Worm (Caenorhabditis elegans) whole organism, L4 larva: ENCODE data around the gene T04C10.3.
A peak's percentile ranks its signal among the peaks of the same experiment; 100 is the strongest.

Experiments
- F26F4.8 ChIP-seq: fragments of 200-800 bp; sonication (Bioruptor generic); conservative IDR thresholded peaks from 2 replicates; pipeline ENCODE4 v1.3.6; 2022; ENCODE audit warnings: missing genetic modification characterization, missing compliant biosample characterization
- F37D6.2 ChIP-seq: sonication (generic microtip); optimal IDR thresholded peaks from 2 replicates; lab custom pipeline; 2016; ENCODE audit warnings: mild to moderate bottlenecking, missing genetic modification characterization, missing compliant biosample characterization
- F44E2.7 ChIP-seq: fragments of 200-800 bp; sonication (Bioruptor generic); IDR thresholded peaks from 2 replicates; pipeline ENCODE4 v2.1.2; 2022; ENCODE audit warnings: missing genetic modification characterization, missing compliant biosample characterization
- T20F7.1 ChIP-seq: fragments of 200-800 bp; sonication (Bioruptor generic); optimal IDR thresholded peaks from 2 replicates; lab custom pipeline; 2018; ENCODE audit warnings: mild to moderate bottlenecking, missing genetic modification characterization, missing compliant biosample characterization
- T26A8.4 ChIP-seq: fragments of 200-800 bp; sonication (Bioruptor generic); IDR thresholded peaks from 2 replicates; pipeline ENCODE4 v1.3.6; 2022; ENCODE audit warnings: missing genetic modification characterization, missing compliant biosample characterization
- aha-1 ChIP-seq: fragments of 150-350 bp; peaks from one replicate; lab custom pipeline; 2014; ENCODE audit warnings: missing biosample characterization, missing genetic modification characterization
- aly-2 ChIP-seq: sonication (generic microtip); optimal IDR thresholded peaks from 2 replicates; lab custom pipeline; 2018; ENCODE audit warnings: missing biosample characterization, missing genetic modification characterization
- ama-1 ChIP-seq: fragments of 150-350 bp; optimal IDR thresholded peaks from 2 replicates; lab custom pipeline; 2014; ENCODE audit warnings: inconsistent platforms, mixed read lengths
- arid-1 ChIP-seq: fragments of 200-800 bp; sonication (Bioruptor generic); conservative IDR thresholded peaks from 2 replicates; pipeline ENCODE4 v1.3.6; 2022; ENCODE audit warnings: missing genetic modification reagents, missing genetic modification characterization, missing compliant biosample characterization
- ceh-20 ChIP-seq: fragments of 200-800 bp; sonication (Bioruptor generic); IDR thresholded peaks from 2 replicates; pipeline ENCODE4 v1.3.6; 2022; ENCODE audit warnings: missing genetic modification reagents, missing genetic modification characterization, missing compliant biosample characterization
- ceh-28 ChIP-seq: fragments of 150-350 bp; optimal IDR thresholded peaks from 2 replicates; lab custom pipeline; 2014; ENCODE audit warnings: missing biosample characterization, missing genetic modification reagents, missing genetic modification characterization
- ceh-32 ChIP-seq: sonication (generic microtip); optimal IDR thresholded peaks from 2 replicates; lab custom pipeline; 2016; ENCODE audit warnings: mild to moderate bottlenecking, missing genetic modification characterization, missing compliant biosample characterization; ENCODE audit not compliant: poor library complexity
- ceh-62 ChIP-seq: sonication (generic microtip); optimal IDR thresholded peaks from 2 replicates; lab custom pipeline; 2017; ENCODE audit warnings: missing biosample characterization, missing genetic modification characterization
- ces-1 ChIP-seq: fragments of 150-350 bp; sonication (generic microtip); optimal IDR thresholded peaks from 4 replicates; lab custom pipeline; 2014; ENCODE audit warnings: missing biosample characterization, missing genetic modification reagents, missing genetic modification characterization
- cey-2 ChIP-seq: sonication (generic microtip); optimal IDR thresholded peaks from 3 replicates; lab custom pipeline; 2017; ENCODE audit warnings: missing genetic modification characterization, mild to moderate bottlenecking, missing compliant biosample characterization, antibody characterized with exemption, borderline replicate concordance; ENCODE audit not compliant: insufficient read depth
- daf-16 ChIP-seq, 3 experiments: sonication (generic microtip); optimal IDR thresholded peaks; 2 replicates each; lab custom pipeline; 2016 to 2017; ENCODE audit warnings: missing genetic modification characterization in 3 of 3, missing genetic modification reagents in 3 of 3, mild to moderate bottlenecking in 2 of 3, missing compliant biosample characterization in 2 of 3, missing biosample characterization in 1 of 3, moderate library complexity in 1 of 3
- daf-19 ChIP-seq: fragments of 200-800 bp; sonication (Bioruptor generic); conservative IDR thresholded peaks from 2 replicates; pipeline ENCODE4 v1.3.6; 2022; ENCODE audit warnings: missing genetic modification characterization, missing compliant biosample characterization
- daf-8 ChIP-seq: fragments of 200-800 bp; sonication (Bioruptor generic); IDR thresholded peaks from 2 replicates; pipeline ENCODE4 v1.3.6; 2022; ENCODE audit warnings: missing genetic modification characterization, missing compliant biosample characterization
- dve-1 ChIP-seq: sonication (generic microtip); optimal IDR thresholded peaks from 2 replicates; lab custom pipeline; 2017; ENCODE audit warnings: antibody characterized with exemption, mild to moderate bottlenecking, missing genetic modification characterization, missing compliant biosample characterization; ENCODE audit not compliant: insufficient read depth
- egl-43 ChIP-seq: fragments of 200-800 bp; sonication (Bioruptor generic); IDR thresholded peaks from 2 replicates; pipeline ENCODE4 v1.3.6; 2022; ENCODE audit warnings: missing genetic modification reagents, missing genetic modification characterization, missing compliant biosample characterization
- fos-1 ChIP-seq: fragments of 150-350 bp; optimal IDR thresholded peaks from 2 replicates; lab custom pipeline; 2014; ENCODE audit warnings: missing biosample characterization, missing genetic modification characterization
- gei-8 ChIP-seq: fragments of 200-800 bp; sonication (Bioruptor generic); optimal IDR thresholded peaks from 2 replicates; lab custom pipeline; 2018; ENCODE audit warnings: mild to moderate bottlenecking, missing genetic modification characterization, missing compliant biosample characterization
- hlh-11 ChIP-seq: fragments of 200-800 bp; sonication (Bioruptor generic); optimal IDR thresholded peaks from 2 replicates; lab custom pipeline; 2018; ENCODE audit warnings: mild to moderate bottlenecking, missing genetic modification characterization, missing compliant biosample characterization
- hmg-1.1 ChIP-seq: fragments of 200-800 bp; sonication (Bioruptor generic); IDR thresholded peaks from 2 replicates; pipeline ENCODE4 v1.3.6; 2022; ENCODE audit warnings: missing genetic modification reagents, missing genetic modification characterization, missing compliant biosample characterization
- lim-7 ChIP-seq: fragments of 200-800 bp; sonication (Bioruptor generic); IDR thresholded peaks from 2 replicates; pipeline ENCODE4 v1.3.6; 2022; ENCODE audit warnings: missing genetic modification characterization, missing compliant biosample characterization
- lin-1 ChIP-seq: fragments of 200-800 bp; sonication (Bioruptor generic); IDR thresholded peaks from 2 replicates; pipeline ENCODE4 v1.3.6; 2022; ENCODE audit warnings: missing genetic modification reagents, missing genetic modification characterization, missing compliant biosample characterization
- lin-38 ChIP-seq: fragments of 200-800 bp; sonication (Bioruptor generic); IDR thresholded peaks from 2 replicates; pipeline ENCODE4 v1.3.6; 2022; ENCODE audit warnings: missing genetic modification reagents, missing genetic modification characterization, missing compliant biosample characterization
- lsy-2 ChIP-seq, 2 experiments: fragments of 150-350 bp in 1 of 2; sonication (generic microtip) in 1 of 2; optimal IDR thresholded peaks; 2 replicates each; lab custom pipeline; 2014 to 2017; ENCODE audit warnings: missing biosample characterization in 2 of 2, missing genetic modification characterization in 2 of 2
- mdl-1 ChIP-seq, 2 experiments: fragments of 150-350 bp in 1 of 2; sonication (generic microtip) in 1 of 2; optimal IDR thresholded peaks; 2 replicates each; lab custom pipeline; 2014 to 2017; ENCODE audit warnings: missing biosample characterization in 2 of 2, missing genetic modification characterization in 2 of 2
- mxl-3 ChIP-seq: fragments of 200-800 bp; sonication (Bioruptor generic); optimal IDR thresholded peaks from 2 replicates; lab custom pipeline; 2018; ENCODE audit warnings: mild to moderate bottlenecking, missing genetic modification characterization, missing compliant biosample characterization
- nhr-10 ChIP-seq: fragments of 150-350 bp; optimal IDR thresholded peaks from 2 replicates; lab custom pipeline; 2014; ENCODE audit warnings: missing biosample characterization, missing genetic modification characterization
- nhr-102 ChIP-seq: sonication (generic microtip); optimal IDR thresholded peaks from 2 replicates; lab custom pipeline; 2016; ENCODE audit warnings: mild to moderate bottlenecking, missing genetic modification characterization, moderate library complexity, missing compliant biosample characterization
- nhr-11 ChIP-seq: fragments of 150-350 bp; optimal IDR thresholded peaks from 2 replicates; lab custom pipeline; 2014; ENCODE audit warnings: missing biosample characterization, missing genetic modification characterization
- nhr-111 ChIP-seq: fragments of 200-800 bp; sonication (Bioruptor generic); optimal IDR thresholded peaks from 2 replicates; lab custom pipeline; 2018; ENCODE audit warnings: mild to moderate bottlenecking, missing genetic modification characterization, missing compliant biosample characterization
- nhr-28 ChIP-seq: fragments of 150-350 bp; optimal IDR thresholded peaks from 2 replicates; lab custom pipeline; 2014; ENCODE audit warnings: missing biosample characterization, missing genetic modification characterization
- nhr-77 ChIP-seq: fragments of 150-350 bp; optimal IDR thresholded peaks from 2 replicates; lab custom pipeline; 2014; ENCODE audit warnings: missing biosample characterization, missing genetic modification characterization
- pha-4 ChIP-seq, 2 experiments: fragments of 150-350 bp in 1 of 2; fragments of 200-800 bp in 1 of 2; sonication (Bioruptor generic) in 1 of 2; IDR thresholded peaks in 1 of 2; optimal IDR thresholded peaks in 1 of 2; 2 replicates each; pipeline versions ENCODE4 v1.3.6 to Lab custom; 2014 to 2022; ENCODE audit warnings: missing genetic modification characterization in 2 of 2, missing genetic modification reagents in 2 of 2, missing biosample characterization in 1 of 2, missing compliant biosample characterization in 1 of 2
- saeg-2 ChIP-seq: fragments of 200-800 bp; sonication (Bioruptor generic); IDR thresholded peaks from 2 replicates; pipeline ENCODE4 v1.3.6; 2022; ENCODE audit warnings: missing genetic modification reagents, missing genetic modification characterization, missing compliant biosample characterization
- set-16 ChIP-seq: fragments of 200-800 bp; sonication (Bioruptor generic); IDR thresholded peaks from 2 replicates; pipeline ENCODE4 v1.3.6; 2022; ENCODE audit warnings: missing genetic modification reagents, missing genetic modification characterization, missing compliant biosample characterization
- spr-1 ChIP-seq: sonication (generic microtip); optimal IDR thresholded peaks from 2 replicates; lab custom pipeline; 2016; ENCODE audit warnings: mild to moderate bottlenecking, missing genetic modification characterization, missing compliant biosample characterization
- tag-97 ChIP-seq: fragments of 200-800 bp; sonication (Bioruptor generic); IDR thresholded peaks from 2 replicates; pipeline ENCODE4 v1.3.6; 2022; ENCODE audit warnings: missing genetic modification characterization, missing compliant biosample characterization
- tra-1 ChIP-seq: fragments of 200-800 bp; sonication (Bioruptor generic); IDR thresholded peaks from 2 replicates; pipeline ENCODE4 v1.3.6; 2022; ENCODE audit warnings: missing genetic modification reagents, missing genetic modification characterization, missing compliant biosample characterization
- unc-130 ChIP-seq: sonication (generic microtip); optimal IDR thresholded peaks from 2 replicates; lab custom pipeline; 2016; ENCODE audit warnings: missing genetic modification reagents, missing genetic modification characterization, missing compliant biosample characterization
- zag-1 ChIP-seq: fragments of 150-350 bp; optimal IDR thresholded peaks from 2 replicates; lab custom pipeline; 2014; ENCODE audit warnings: missing biosample characterization, missing genetic modification characterization
- ztf-11 ChIP-seq: fragments of 150-350 bp; optimal IDR thresholded peaks from 2 replicates; lab custom pipeline; 2014; ENCODE audit warnings: missing biosample characterization, missing genetic modification characterization

The T04C10.3 gene

ce11 chrX:14841030-14841429, 28.9 kb downstream of the T04C10.3 start (continued):
- TF ChIP-seq hlh-11: peak; percentile 93
- no peak for TF ChIP-seq daf-19 (GFP tag; lab: Robert Waterston, UW)
- peak; percentile 68 to 86 for TF ChIP-seq lsy-2 (tag; optimal IDR thresholded peaks at IDR 0.05; lab: Kevin White, UChicago)
- no peak for TF ChIP-seq aly-2
- TF ChIP-seq spr-1: peak; percentile 34
- TF ChIP-seq ama-1 (lab: Kevin White, UChicago): peak; percentile 10
- no peak for TF ChIP-seq ceh-28 (tag; lab: Kevin White, UChicago)
- TF ChIP-seq ceh-62: no peak
- TF ChIP-seq nhr-28 (tag; lab: Kevin White, UChicago): peak; percentile 90
- peak; percentile 87 for TF ChIP-seq dve-1 (tag; lab: Kevin White, UChicago)
- TF ChIP-seq daf-8 (GFP tag; lab: Robert Waterston, UW): no peak
- peak; percentile 60 for TF ChIP-seq T20F7.1 (GFP tag; lab: Kevin White, UChicago)
- peak; percentile 49 for TF ChIP-seq lin-38
- TF ChIP-seq zag-1 (tag; lab: Kevin White, UChicago): no peak
- TF ChIP-seq egl-43 (GFP tag; lab: Robert Waterston, UW): no peak; the same call in 1 of the 2 replicates
- peak; percentile 74 for TF ChIP-seq mxl-3 (GFP tag; lab: Kevin White, UChicago)
- no peak for TF ChIP-seq ztf-11
- TF ChIP-seq nhr-10 (tag; lab: Kevin White, UChicago): no peak
- TF ChIP-seq ces-1: peak; percentile 24
- TF ChIP-seq gei-8 (GFP tag; lab: Kevin White, UChicago): no peak
- peak; percentile 75 to 97 for TF ChIP-seq mdl-1 (tag; optimal IDR thresholded peaks at IDR 0.05; lab: Kevin White, UChicago)
- TF ChIP-seq tag-97 (GFP tag; lab: Robert Waterston, UW): no peak
- TF ChIP-seq set-16: peak; percentile 64; the same call in 1 of the 2 replicates
- TF ChIP-seq T26A8.4 (GFP tag; lab: Robert Waterston, UW): no peak
- 0 out of 2 replicates have a peak, but pooled peaks have one; percentile 7 for TF ChIP-seq arid-1 (GFP tag; lab: Robert Waterston, UW)
- no peak for TF ChIP-seq F44E2.7 (GFP tag; lab: Robert Waterston, UW)
- no peak for TF ChIP-seq fos-1 (tag; lab: Kevin White, UChicago)
- TF ChIP-seq aha-1 (tag; lab: Kevin White, UChicago): peak; percentile 99
- 0 out of 2 replicates have a peak, but pooled peaks have one; percentile 22 for TF ChIP-seq saeg-2
- TF ChIP-seq F26F4.8 (GFP tag; lab: Robert Waterston, UW): no peak
- no peak for TF ChIP-seq tra-1 (GFP tag; lab: Robert Waterston, UW)
- no peak for TF ChIP-seq lin-1 (GFP tag; lab: Robert Waterston, UW)
- peak; percentile 94 for TF ChIP-seq hmg-1.1
- no peak for TF ChIP-seq unc-130 (GFP tag; lab: Kevin White, UChicago)
- TF ChIP-seq ceh-32: peak; percentile 49
- no peak for TF ChIP-seq cey-2 (tag; lab: Kevin White, UChicago)
- peak; percentile 87 for TF ChIP-seq nhr-11 (tag; lab: Kevin White, UChicago)
- TF ChIP-seq ceh-20 (GFP tag; lab: Robert Waterston, UW): peak; percentile 67; the same call in 1 of the 2 replicates
- no peak for TF ChIP-seq lim-7
- no peak for TF ChIP-seq nhr-111

ce11 chrX:14842846-14843369, 30.7 kb downstream of the T04C10.3 start:
- TF ChIP-seq saeg-2 (no peak), nhr-77 (tag; lab: Kevin White, UChicago) (no peak), daf-16 (GFP tag; optimal IDR thresholded peaks at IDR 0.05; lab: Kevin White, UChicago) (no peak), daf-16 (tag; optimal IDR thresholded peaks at IDR 0.05; lab: Kevin White, UChicago) (peak; percentile 15), F37D6.2 (tag; lab: Kevin White, UChicago) (no peak), hmg-1.1 (no peak), gei-8 (GFP tag; lab: Kevin White, UChicago) (no peak), pha-4 (GFP tag; IDR thresholded peaks at IDR 0.05; lab: Robert Waterston, UW) (no peak), pha-4 (tag; optimal IDR thresholded peaks at IDR 0.05; lab: Kevin White, UChicago) (peak; percentile 77), nhr-102 (tag; lab: Kevin White, UChicago) (no peak), aha-1 (tag; lab: Kevin White, UChicago) (peak; percentile 96)
